Worm (Caenorhabditis elegans): ENCODE results near the gene tsp-2.

DNA sequence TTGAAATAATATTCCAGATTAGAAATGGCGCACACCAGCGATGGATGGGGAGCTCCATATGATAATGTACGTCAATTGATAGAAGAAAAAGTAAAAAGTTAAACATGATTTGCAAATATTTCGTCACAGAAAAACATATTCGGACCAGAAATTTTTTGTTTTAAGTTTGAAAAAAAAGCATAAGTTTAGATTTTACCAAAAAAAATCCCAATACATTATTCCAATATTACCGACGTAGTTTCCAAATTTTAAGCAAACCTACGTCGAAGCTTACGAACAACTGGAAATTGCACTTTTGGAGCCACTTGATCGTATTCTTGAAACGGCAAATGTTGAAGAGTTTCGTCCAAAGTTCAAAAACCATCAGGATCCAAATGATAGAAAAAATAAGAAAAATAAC lies 5.1 kb downstream of the tsp-2 start, which contains the start of gene henn-1:
- no peak for TF ChIP-seq lsy-2 (tag; optimal IDR thresholded peaks at IDR 0.05)
- no peak for TF ChIP-seq Y55F3AM.14 (GFP tag; optimal IDR thresholded peaks at IDR 0.05)
- TF ChIP-seq unc-62 (GFP tag; optimal IDR thresholded peaks at IDR 0.05), result no peak
